Fruit fly (Drosophila melanogaster) whole organism, embryonic: ENCODE results near the gene CG6972.

Experiments used
- B-H1 ChIP-seq: fragments of 200-800 bp; sonication (Bioruptor generic); IDR thresholded peaks from 3 replicates; pipeline ENCODE4 v1.3.6; 2022; ENCODE audit warnings: missing biosample characterization, missing genetic modification characterization
- BEAF-32 ChIP-seq: fragments of 200-800 bp; sonication (Bioruptor generic); optimal IDR thresholded peaks from 3 replicates; lab custom pipeline; 2017; ENCODE audit warnings: missing biosample characterization, missing genetic modification characterization, mild to moderate bottlenecking, moderate library complexity, missing genetic modification reagents
- Bdp1 ChIP-seq: fragments of 200-800 bp; sonication (Bioruptor generic); optimal IDR thresholded peaks from 3 replicates; lab custom pipeline; 2016; ENCODE audit warnings: missing biosample characterization, missing genetic modification characterization
- Blimp-1 ChIP-seq: fragments of 200-800 bp; sonication (Bioruptor generic); optimal IDR thresholded peaks from 3 replicates; lab custom pipeline; 2018; ENCODE audit warnings: missing biosample characterization, missing genetic modification characterization, mild to moderate bottlenecking, moderate library complexity, missing genetic modification reagents
- Bteb2 ChIP-seq: fragments of 200-800 bp; sonication (Bioruptor generic); optimal IDR thresholded peaks from 2 replicates; lab custom pipeline; 2016; ENCODE audit warnings: missing biosample characterization, missing genetic modification characterization
- CG10654 ChIP-seq: fragments of 200-800 bp; sonication (Bioruptor generic); optimal IDR thresholded peaks from 2 replicates; lab custom pipeline; 2016; ENCODE audit warnings: missing biosample characterization, missing genetic modification characterization
- CG1233 ChIP-seq: fragments of 200-800 bp; sonication (Bioruptor generic); optimal IDR thresholded peaks from 4 replicates; lab custom pipeline; 2018; ENCODE audit warnings: missing biosample characterization, mild to moderate bottlenecking, missing genetic modification characterization
- CG13123 ChIP-seq: fragments of 200-800 bp; sonication (Bioruptor generic); optimal IDR thresholded peaks from 2 replicates; lab custom pipeline; 2016; ENCODE audit warnings: missing biosample characterization, missing genetic modification characterization
- CG13894 ChIP-seq: fragments of 200-800 bp; sonication (Bioruptor generic); optimal IDR thresholded peaks from 3 replicates; lab custom pipeline; 2018; ENCODE audit warnings: missing biosample characterization, mild to moderate bottlenecking, missing genetic modification characterization, moderate library complexity
- CG17361 ChIP-seq: fragments of 200-800 bp; sonication (Bioruptor generic); IDR thresholded peaks from 3 replicates; pipeline ENCODE4 v1.3.6; 2022; ENCODE audit warnings: missing biosample characterization, missing genetic modification characterization
- CG1832 ChIP-seq: fragments of 200-800 bp; sonication (Bioruptor generic); optimal IDR thresholded peaks from 2 replicates; lab custom pipeline; 2017; ENCODE audit warnings: missing biosample characterization, mild to moderate bottlenecking, missing genetic modification characterization, inconsistent platforms
- CG18476 ChIP-seq: fragments of 200-800 bp; sonication (Bioruptor generic); optimal IDR thresholded peaks from 2 replicates; lab custom pipeline; 2016; ENCODE audit warnings: missing biosample characterization, mild to moderate bottlenecking, missing genetic modification characterization
- CG18619 ChIP-seq: fragments of 200-800 bp; sonication (Bioruptor generic); optimal IDR thresholded peaks from 3 replicates; lab custom pipeline; 2017; ENCODE audit warnings: missing biosample characterization, mild to moderate bottlenecking, missing genetic modification characterization
- CG33213 ChIP-seq: fragments of 200-800 bp; sonication (Bioruptor generic); optimal IDR thresholded peaks from 3 replicates; lab custom pipeline; 2016; ENCODE audit warnings: missing biosample characterization, missing genetic modification characterization
- CG3847 ChIP-seq: fragments of 200-800 bp; sonication (Bioruptor generic); IDR thresholded peaks from 2 replicates; pipeline ENCODE4 v1.3.6; 2022; ENCODE audit warnings: missing biosample characterization, missing genetic modification characterization
- CG4328 ChIP-seq: fragments of 200-800 bp; sonication (Bioruptor generic); optimal IDR thresholded peaks from 3 replicates; lab custom pipeline; 2017; ENCODE audit warnings: missing biosample characterization, missing genetic modification reagents, missing genetic modification characterization
- CG7271 ChIP-seq: fragments of 200-800 bp; sonication (Bioruptor generic); optimal IDR thresholded peaks from 2 replicates; lab custom pipeline; 2018; ENCODE audit warnings: missing biosample characterization, mild to moderate bottlenecking, missing genetic modification characterization, moderate library complexity
- CG8944 ChIP-seq: fragments of 200-800 bp; sonication (Bioruptor generic); optimal IDR thresholded peaks from 3 replicates; lab custom pipeline; 2016; ENCODE audit warnings: missing biosample characterization, missing genetic modification characterization
- CHES-1-like ChIP-seq: fragments of 200-800 bp; sonication (Bioruptor generic); optimal IDR thresholded peaks from 2 replicates; lab custom pipeline; 2016; ENCODE audit warnings: missing biosample characterization, missing genetic modification characterization
- CrebB ChIP-seq: fragments of 200-800 bp; sonication (Bioruptor generic); optimal IDR thresholded peaks from 3 replicates; lab custom pipeline; 2018; ENCODE audit warnings: missing biosample characterization, mild to moderate bottlenecking, missing genetic modification characterization
- D19B ChIP-seq: fragments of 200-800 bp; sonication (Bioruptor generic); optimal IDR thresholded peaks from 2 replicates; lab custom pipeline; 2017; ENCODE audit warnings: missing biosample characterization, mild to moderate bottlenecking, missing genetic modification characterization
- Hey ChIP-seq: fragments of 200-800 bp; sonication (Bioruptor generic); optimal IDR thresholded peaks from 3 replicates; lab custom pipeline; 2018; ENCODE audit warnings: missing biosample characterization, mild to moderate bottlenecking, missing genetic modification characterization
- NC2β ChIP-seq: fragments of 200-800 bp; sonication (Bioruptor generic); optimal IDR thresholded peaks from 2 replicates; lab custom pipeline; 2016; ENCODE audit warnings: missing biosample characterization, missing genetic modification characterization
- Opbp ChIP-seq: fragments of 200-800 bp; sonication (Bioruptor generic); IDR thresholded peaks from 3 replicates; pipeline ENCODE4 v1.3.6; 2022; ENCODE audit warnings: missing biosample characterization, missing genetic modification characterization; ENCODE audit not compliant: partially characterized antibody
- Pdp1 ChIP-seq, 2 experiments: fragments of 200-800 bp; sonication (Bioruptor generic); optimal IDR thresholded peaks; 3 replicates each; lab custom pipeline; 2016; ENCODE audit warnings: missing biosample characterization in 2 of 2, missing genetic modification characterization in 2 of 2, mild to moderate bottlenecking in 1 of 2, moderate library complexity in 1 of 2
- Six4 ChIP-seq: fragments of 200-800 bp; sonication (Bioruptor generic); optimal IDR thresholded peaks from 2 replicates; lab custom pipeline; 2016; ENCODE audit warnings: missing biosample characterization, missing genetic modification characterization
- Ssrp ChIP-seq: fragments of 200-800 bp; sonication (Bioruptor generic); optimal IDR thresholded peaks from 2 replicates; lab custom pipeline; 2018; ENCODE audit warnings: missing biosample characterization, mild to moderate bottlenecking, missing genetic modification characterization, moderate library complexity
- ara ChIP-seq: fragments of 200-800 bp; sonication (Bioruptor generic); IDR thresholded peaks from 2 replicates; pipeline ENCODE4 v1.3.6; 2022; ENCODE audit warnings: missing biosample characterization, missing genetic modification characterization
- ase ChIP-seq: fragments of 200-800 bp; sonication (Bioruptor generic); IDR thresholded peaks from 3 replicates; pipeline ENCODE4 v1.3.6; 2022; ENCODE audit warnings: missing biosample characterization, missing genetic modification characterization
- bowl ChIP-seq: fragments of 200-800 bp; sonication (Bioruptor generic); IDR thresholded peaks from 2 replicates; pipeline ENCODE4 v1.3.6; 2022; ENCODE audit warnings: missing biosample characterization, missing genetic modification characterization
- bsh ChIP-seq, 2 experiments: fragments of 200-800 bp; sonication (Bioruptor generic); optimal IDR thresholded peaks; 2 replicates each; lab custom pipeline; 2017 to 2018; ENCODE audit warnings: mild to moderate bottlenecking in 2 of 2, missing biosample characterization in 2 of 2, missing genetic modification characterization in 2 of 2, moderate library complexity in 1 of 2
- cato ChIP-seq: fragments of 200-800 bp; sonication (Bioruptor generic); optimal IDR thresholded peaks from 2 replicates; lab custom pipeline; 2016; ENCODE audit warnings: missing biosample characterization, missing genetic modification characterization, borderline replicate concordance
- cg ChIP-seq: fragments of 200-800 bp; sonication (Bioruptor generic); optimal IDR thresholded peaks from 3 replicates; lab custom pipeline; 2019; ENCODE audit warnings: missing biosample characterization, mild to moderate bottlenecking, missing genetic modification characterization, moderate library complexity
- chinmo ChIP-seq: fragments of 200-800 bp; sonication (Bioruptor generic); IDR thresholded peaks from 4 replicates; pipeline ENCODE4 v1.3.6; 2022; ENCODE audit warnings: missing biosample characterization, missing genetic modification characterization; ENCODE audit not compliant: partially characterized antibody
- chn ChIP-seq: fragments of 200-800 bp; sonication (Bioruptor generic); optimal IDR thresholded peaks from 2 replicates; lab custom pipeline; 2016; ENCODE audit warnings: missing biosample characterization, missing genetic modification characterization
- crp ChIP-seq, 2 experiments: fragments of 200-800 bp; sonication (Bioruptor generic); optimal IDR thresholded peaks; 2 replicates in 1 of 2; 3 replicates in 1 of 2; lab custom pipeline; 2017; ENCODE audit warnings: missing biosample characterization in 2 of 2, missing genetic modification characterization in 2 of 2, mild to moderate bottlenecking in 1 of 2, moderate library complexity in 1 of 2
- eyg ChIP-seq: fragments of 200-800 bp; sonication (Bioruptor generic); optimal IDR thresholded peaks from 3 replicates; lab custom pipeline; 2016; ENCODE audit warnings: missing biosample characterization, missing genetic modification characterization
- gsb-n ChIP-seq: fragments of 200-800 bp; sonication (Bioruptor generic); optimal IDR thresholded peaks from 3 replicates; lab custom pipeline; 2018; ENCODE audit warnings: missing biosample characterization, mild to moderate bottlenecking, missing genetic modification characterization
- kay ChIP-seq: fragments of 200-800 bp; sonication (Bioruptor generic); optimal IDR thresholded peaks from 2 replicates; lab custom pipeline; 2016; ENCODE audit warnings: missing biosample characterization, missing genetic modification characterization
- lab ChIP-seq: fragments of 200-800 bp; sonication (Bioruptor generic); optimal IDR thresholded peaks from 3 replicates; lab custom pipeline; 2017; ENCODE audit warnings: missing biosample characterization, missing genetic modification characterization, mild to moderate bottlenecking, moderate library complexity, missing genetic modification reagents
- odd ChIP-seq: fragments of 200-800 bp; sonication (Bioruptor generic); optimal IDR thresholded peaks from 2 replicates; lab custom pipeline; 2017; ENCODE audit warnings: missing biosample characterization, mild to moderate bottlenecking, missing genetic modification characterization
- peb ChIP-seq: fragments of 200-800 bp; sonication (Bioruptor generic); IDR thresholded peaks from 2 replicates; pipeline ENCODE4 v1.3.6; 2022; ENCODE audit warnings: missing biosample characterization, missing genetic modification characterization
- pita ChIP-seq: fragments of 200-800 bp; sonication (Bioruptor generic); optimal IDR thresholded peaks from 2 replicates; lab custom pipeline; 2017; ENCODE audit warnings: missing biosample characterization, mild to moderate bottlenecking, missing genetic modification characterization
- pros ChIP-seq: fragments of 200-800 bp; sonication (Bioruptor generic); optimal IDR thresholded peaks from 3 replicates; lab custom pipeline; 2019; ENCODE audit warnings: missing biosample characterization, mild to moderate bottlenecking, missing genetic modification characterization, moderate library complexity
- slou ChIP-seq: fragments of 200-800 bp; sonication (Bioruptor generic); optimal IDR thresholded peaks from 3 replicates; lab custom pipeline; 2016; ENCODE audit warnings: missing biosample characterization, missing genetic modification characterization
- sob ChIP-seq: fragments of 200-800 bp; sonication (Bioruptor generic); IDR thresholded peaks from 2 replicates; pipeline ENCODE4 v1.3.6; 2022; ENCODE audit warnings: missing biosample characterization, missing genetic modification characterization
- ssp ChIP-seq: fragments of 200-800 bp; sonication (Bioruptor generic); IDR thresholded peaks from 2 replicates; pipeline ENCODE4 v1.3.6; 2022; ENCODE audit warnings: missing biosample characterization, missing genetic modification characterization
- tx ChIP-seq: fragments of 200-800 bp; sonication (Bioruptor generic); optimal IDR thresholded peaks from 2 replicates; lab custom pipeline; 2016; ENCODE audit warnings: missing biosample characterization, missing genetic modification characterization
- vnd ChIP-seq: fragments of 200-800 bp; sonication (Bioruptor generic); IDR thresholded peaks from 3 replicates; pipeline ENCODE4 v1.3.6; 2022; ENCODE audit warnings: missing biosample characterization, missing genetic modification characterization; ENCODE audit not compliant: partially characterized antibody
- yki ChIP-seq: fragments of >200 bp; optimal IDR thresholded peaks from 3 replicates; lab custom pipeline; 2018

CG6972 gene

DNA sequence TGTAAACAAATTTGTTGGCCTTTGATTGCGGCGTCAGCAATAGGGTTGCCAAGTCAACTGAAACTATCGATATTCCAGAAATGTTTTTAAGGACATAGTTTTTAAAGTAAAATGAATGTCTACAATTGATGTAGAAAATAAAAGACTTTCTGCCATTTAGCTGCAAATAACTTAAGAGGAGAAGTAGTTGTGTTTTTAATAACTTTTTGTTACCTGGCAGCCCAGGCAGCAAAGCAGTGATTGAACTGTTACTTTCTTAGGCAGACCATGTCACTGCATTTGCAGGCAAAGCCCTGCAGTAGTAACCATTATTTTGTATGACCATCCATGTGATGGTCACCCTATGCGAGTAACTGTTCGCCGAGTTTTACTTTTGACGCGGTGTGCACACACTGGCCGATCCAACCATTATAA is 48.7 kb downstream of the CG6972 start, which contains the start of the genes rumi, CG7029 and Usp12-46 (continued):
- peak; percentile 83 for TF ChIP-seq CG18619 (GFP tag; lab: Kevin White, UChicago)
- TF ChIP-seq Opbp, result peak; percentile 61
- peak; percentile 75 for TF ChIP-seq ssp
- TF ChIP-seq odd (GFP tag; lab: Kevin White, UChicago), result no peak
- TF ChIP-seq B-H1 (GFP tag; lab: Robert Waterston, UW), result peak; percentile 72
- TF ChIP-seq CG3847, result peak; percentile 92
- peak; percentile 86 for TF ChIP-seq Ssrp (tag; lab: Kevin White, UChicago)
- peak in 1 of 2 experiments; percentile 60 for TF ChIP-seq crp (GFP tag; optimal IDR thresholded peaks at IDR 0.05; lab: Kevin White, UChicago)
- TF ChIP-seq chinmo, result peak; percentile 86; the same call in 3 of the 4 replicates
- TF ChIP-seq ase (GFP tag; lab: Robert Waterston, UW), result peak; percentile 81
- peak; percentile 58 for TF ChIP-seq D19B (GFP tag; lab: Kevin White, UChicago)
- peak; percentile 81 for TF ChIP-seq CG18476 (GFP tag; lab: Kevin White, UChicago)
- peak; percentile 82 for TF ChIP-seq pros (GFP tag; lab: Kevin White, UChicago)
- TF ChIP-seq NC2β (GFP tag; lab: Kevin White, UChicago), result peak; percentile 91
- TF ChIP-seq bowl (GFP tag; lab: Robert Waterston, UW), result peak; percentile 66; the same call in 1 of the 2 replicates
- peak; percentile 80 for TF ChIP-seq CG13894
- no peak for TF ChIP-seq CG1832
- peak; percentile 65 for TF ChIP-seq Six4
- peak; percentile 90 for TF ChIP-seq CG33213 (GFP tag; lab: Kevin White, UChicago)
- TF ChIP-seq cg (GFP tag; lab: Kevin White, UChicago), result no peak
- TF ChIP-seq Bteb2, result peak; percentile 90
- peak; percentile 87 for TF ChIP-seq CG10654 (GFP tag; lab: Kevin White, UChicago)
- TF ChIP-seq cato (GFP tag; lab: Kevin White, UChicago), result peak; percentile 69
- peak; percentile 78 for TF ChIP-seq Blimp-1 (GFP tag; lab: Kevin White, UChicago)
- TF ChIP-seq CG8944, result peak; percentile 91
- peak; percentile 79 for TF ChIP-seq ara
- peak; percentile 66; the same call in 2 of the 3 replicates for TF ChIP-seq vnd (GFP tag; lab: Robert Waterston, UW)
- peak; percentile 68 for TF ChIP-seq CG13123 (GFP tag; lab: Kevin White, UChicago)
- TF ChIP-seq kay (GFP tag; lab: Kevin White, UChicago), result peak; percentile 79
- peak; percentile 82 to 92 for TF ChIP-seq Pdp1 (GFP tag; optimal IDR thresholded peaks at IDR 0.05; lab: Kevin White, UChicago)
- peak; percentile 76 for TF ChIP-seq CG4328 (GFP tag; lab: Kevin White, UChicago)
- TF ChIP-seq CG1233 (GFP tag; lab: Kevin White, UChicago), result peak; percentile 82
- peak; percentile 90 for TF ChIP-seq chn (GFP tag; lab: Kevin White, UChicago)
- TF ChIP-seq Hey (tag; lab: Kevin White, UChicago), result no peak
- no peak for TF ChIP-seq gsb-n
- TF ChIP-seq CrebB, result peak; percentile 74
- peak; percentile 87 for TF ChIP-seq BEAF-32 (GFP tag; lab: Kevin White, UChicago)
- peak in 1 of 2 experiments; percentile 88 for TF ChIP-seq bsh (GFP tag; optimal IDR thresholded peaks at IDR 0.05; lab: Kevin White, UChicago)
- peak; percentile 58 for TF ChIP-seq CG7271 (tag; lab: Kevin White, UChicago)
- TF ChIP-seq yki (lab: Kevin White, UChicago), result no peak
- TF ChIP-seq sob (GFP tag; lab: Robert Waterston, UW), result peak; percentile 89
- TF ChIP-seq pita, result no peak
- TF ChIP-seq CG17361, result peak; percentile 80
- peak; percentile 97 for TF ChIP-seq CHES-1-like (GFP tag; lab: Kevin White, UChicago)
- TF ChIP-seq slou (GFP tag; lab: Kevin White, UChicago), result peak; percentile 69
- peak; percentile 90 for TF ChIP-seq lab (GFP tag; lab: Kevin White, UChicago)
- TF ChIP-seq eyg (GFP tag; lab: Kevin White, UChicago), result peak; percentile 58
- TF ChIP-seq tx (GFP tag; lab: Kevin White, UChicago), result peak; percentile 85
- TF ChIP-seq peb (GFP tag; lab: Robert Waterston, UW), result peak; percentile 45; the same call in 1 of the 2 replicates
- peak; percentile 82 for TF ChIP-seq Bdp1 (GFP tag; lab: Kevin White, UChicago)
